Worm (Caenorhabditis elegans): ENCODE results near the gene E02H4.8.

E02H4.8 gene

ce11 chrX:14228764-14229163 lies 34.6 kb downstream of the E02H4.8 start:
- TF ChIP-seq elt-1 (tag; optimal IDR thresholded peaks at IDR 0.05) = no peak
- peak; percentile 20 for TF ChIP-seq nhr-21 (tag; optimal IDR thresholded peaks at IDR 0.05)
- TF ChIP-seq crh-2 (tag; optimal IDR thresholded peaks at IDR 0.05) = peak; percentile 15
- TF ChIP-seq zag-1 (tag; optimal IDR thresholded peaks at IDR 0.05) = no peak
- no peak for TF ChIP-seq ztf-4 (tag; optimal IDR thresholded peaks at IDR 0.05)
- TF ChIP-seq peb-1 (tag; optimal IDR thresholded peaks at IDR 0.05) = no peak
- TF ChIP-seq egl-27 (tag; optimal IDR thresholded peaks at IDR 0.05) = peak; percentile 2
- no peak for TF ChIP-seq ceh-16 (tag; optimal IDR thresholded peaks at IDR 0.05)
- no peak for TF ChIP-seq lin-13 (GFP tag; optimal IDR thresholded peaks at IDR 0.05)
- TF ChIP-seq sma-9 (GFP tag; optimal IDR thresholded peaks at IDR 0.05) = peak; percentile 38
- no peak for TF ChIP-seq sma-9 (tag; optimal IDR thresholded peaks at IDR 0.05)
- TF ChIP-seq ZK546.5 (tag; optimal IDR thresholded peaks at IDR 0.05) = no peak
- no peak for TF ChIP-seq dmd-4 (tag; optimal IDR thresholded peaks at IDR 0.05)
- TF ChIP-seq F13H6.1 (tag; optimal IDR thresholded peaks at IDR 0.05) = no peak
- TF ChIP-seq nhr-129 (tag; optimal IDR thresholded peaks at IDR 0.05) = peak; percentile 21
- no peak for TF ChIP-seq lsy-2 (tag; optimal IDR thresholded peaks at IDR 0.05)
- TF ChIP-seq sma-3 (GFP tag; optimal IDR thresholded peaks at IDR 0.05) = peak; percentile 8
- TF ChIP-seq mbf-1 (tag; optimal IDR thresholded peaks at IDR 0.05) = no peak
- TF ChIP-seq blmp-1 (tag; optimal IDR thresholded peaks at IDR 0.05; ENCODE audit: insufficient read depth) = no peak
- no peak for TF ChIP-seq unc-62 (GFP tag; optimal IDR thresholded peaks at IDR 0.05)
- TF ChIP-seq nhr-23 (tag; optimal IDR thresholded peaks at IDR 0.05) = no peak
- TF ChIP-seq mdl-1 (tag; optimal IDR thresholded peaks at IDR 0.05) = no peak
- TF ChIP-seq nhr-237 (tag; optimal IDR thresholded peaks at IDR 0.05) = no peak
- no peak for TF ChIP-seq snpc-4 (tag; optimal IDR thresholded peaks at IDR 0.05)

DNA sequence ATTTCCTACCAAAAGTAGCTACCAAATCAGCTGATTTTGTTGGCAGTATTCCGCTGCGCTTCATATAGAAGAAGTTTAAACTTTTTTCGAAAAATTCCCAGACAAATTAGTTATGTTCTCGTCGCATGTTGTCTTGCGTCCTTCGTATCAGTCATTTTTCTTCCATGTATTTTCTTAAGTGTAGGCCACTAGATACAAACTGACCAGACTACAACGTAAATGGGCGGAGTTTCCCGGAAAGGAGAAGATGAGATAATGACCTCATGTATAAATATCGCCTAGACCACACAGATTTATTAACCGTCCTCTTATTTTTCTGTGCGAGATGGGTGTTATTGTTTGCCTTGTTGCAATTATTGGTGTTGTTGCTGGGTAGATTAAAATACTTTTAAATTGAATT lies 38.1 kb downstream of the E02H4.8 start, which contains the start of gene cyp-13B2:
TSS of gene cyp-13B2 (plus strand) at position 301 of the 400 bp plus-strand sequence.
- TF ChIP-seq ceh-82 (tag; optimal IDR thresholded peaks at IDR 0.05) (no peak), peb-1 (tag; optimal IDR thresholded peaks at IDR 0.05) (no peak), F13H6.1 (tag; optimal IDR thresholded peaks at IDR 0.05) (no peak)

DNA sequence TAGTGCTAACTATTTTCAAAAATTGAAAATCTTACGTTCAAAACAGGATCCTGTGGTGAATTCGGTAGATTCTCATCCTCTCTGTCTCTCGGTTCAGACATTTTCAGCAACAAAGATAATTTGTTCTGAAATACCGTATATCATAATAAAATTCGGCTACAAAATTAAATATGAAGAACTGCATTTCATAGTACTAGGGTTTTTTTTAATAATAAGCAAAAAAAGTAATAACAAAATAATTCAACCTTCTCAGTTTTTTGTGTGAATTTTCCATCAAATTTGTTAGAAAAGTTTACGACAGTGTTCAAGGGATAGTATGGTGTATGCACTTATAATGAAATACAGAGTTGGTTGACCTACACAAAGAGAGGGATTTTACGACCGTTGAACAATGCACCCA lies 40.2 kb downstream of the E02H4.8 start, which contains the start of gene K06G5.3:
TSS of gene K06G5.3 (minus strand) at position 101 of the 400 bp plus-strand sequence.
- TF ChIP-seq nhr-21 (tag; optimal IDR thresholded peaks at IDR 0.05) (no peak), egl-27 (tag; optimal IDR thresholded peaks at IDR 0.05) (no peak), nhr-237 (tag; optimal IDR thresholded peaks at IDR 0.05) (no peak), elt-3 (tag; optimal IDR thresholded peaks at IDR 0.05) (no peak), blmp-1 (tag; optimal IDR thresholded peaks at IDR 0.05; ENCODE audit: insufficient read depth) (no peak), sma-3 (GFP tag; optimal IDR thresholded peaks at IDR 0.05) (no peak), unc-39 (tag; optimal IDR thresholded peaks at IDR 0.05) (no peak), alr-1 (tag; optimal IDR thresholded peaks at IDR 0.05) (no peak), nhr-6 (tag; optimal IDR thresholded peaks at IDR 0.05) (no peak), lin-11 (tag; optimal IDR thresholded peaks at IDR 0.05) (no peak)

DNA sequence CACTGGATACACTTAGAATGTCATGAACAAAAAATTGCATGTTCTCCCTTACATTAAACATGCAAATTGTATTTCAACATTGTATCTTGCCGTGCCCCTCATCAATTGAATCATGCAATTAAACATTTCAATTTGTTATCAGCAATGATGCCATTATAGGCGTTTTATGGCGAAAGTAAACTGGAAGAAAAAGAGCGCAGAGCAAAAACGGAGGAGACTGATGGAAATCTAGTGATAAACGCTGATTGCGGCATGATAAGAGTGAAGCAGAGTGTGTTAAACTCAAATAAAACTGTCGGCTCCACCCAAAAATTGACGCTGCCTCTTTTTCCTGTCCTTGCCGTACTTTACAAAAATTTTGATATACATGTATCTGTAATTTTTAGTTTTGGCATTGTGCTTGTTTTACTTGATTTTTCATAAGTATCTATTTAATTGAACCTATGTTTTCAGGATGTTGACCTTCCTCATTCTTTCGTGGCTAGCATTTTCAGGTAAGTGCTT lies 48.8 kb downstream of the E02H4.8 start, which contains the start of gene K06G5.1:
TSS of gene K06G5.1 (plus strand) at position 454 of the 504 bp plus-strand sequence.
- TF ChIP-seq zag-1 (tag; optimal IDR thresholded peaks at IDR 0.05) = no peak
- peak; percentile 60 for TF ChIP-seq sma-9 (GFP tag; optimal IDR thresholded peaks at IDR 0.05)
- TF ChIP-seq sma-9 (tag; optimal IDR thresholded peaks at IDR 0.05) = no peak
- TF ChIP-seq nhr-6 (tag; optimal IDR thresholded peaks at IDR 0.05) = no peak
- no peak for TF ChIP-seq alr-1 (tag; optimal IDR thresholded peaks at IDR 0.05)
- peak; percentile 99 for TF ChIP-seq fos-1 (tag; optimal IDR thresholded peaks at IDR 0.05)
- TF ChIP-seq crh-2 (tag; optimal IDR thresholded peaks at IDR 0.05) = peak; percentile 71
- TF ChIP-seq sem-4 (tag; optimal IDR thresholded peaks at IDR 0.05) = no peak
- peak; percentile 21 for TF ChIP-seq F13H6.1 (tag; optimal IDR thresholded peaks at IDR 0.05)
- TF ChIP-seq ztf-11 (tag; optimal IDR thresholded peaks at IDR 0.05) = no peak
- TF ChIP-seq snpc-4 (tag; optimal IDR thresholded peaks at IDR 0.05) = no peak
- TF ChIP-seq skn-1 (tag; optimal IDR thresholded peaks at IDR 0.05) = peak; percentile 25
- TF ChIP-seq nhr-25 (tag; optimal IDR thresholded peaks at IDR 0.05) = no peak
- TF ChIP-seq ZK546.5 (tag; optimal IDR thresholded peaks at IDR 0.05) = no peak
- TF ChIP-seq ceh-16 (tag; optimal IDR thresholded peaks at IDR 0.05) = no peak
- TF ChIP-seq nhr-237 (tag; optimal IDR thresholded peaks at IDR 0.05) = no peak
- TF ChIP-seq nhr-21 (tag; optimal IDR thresholded peaks at IDR 0.05) = no peak
- no peak for TF ChIP-seq dmd-4 (tag; optimal IDR thresholded peaks at IDR 0.05)
- TF ChIP-seq nhr-77 (tag; optimal IDR thresholded peaks at IDR 0.05) = no peak
- no peak for TF ChIP-seq unc-62 (GFP tag; optimal IDR thresholded peaks at IDR 0.05)
- TF ChIP-seq gmeb-1 (tag; optimal IDR thresholded peaks at IDR 0.05) = peak; percentile 35
- TF ChIP-seq ama-1 (optimal IDR thresholded peaks at IDR 0.05) = no peak

All from whole organism, L2 larva.